Fruit fly (Drosophila melanogaster): ENCODE measurements around the gene Kaz.

Gene Kaz

DNA sequence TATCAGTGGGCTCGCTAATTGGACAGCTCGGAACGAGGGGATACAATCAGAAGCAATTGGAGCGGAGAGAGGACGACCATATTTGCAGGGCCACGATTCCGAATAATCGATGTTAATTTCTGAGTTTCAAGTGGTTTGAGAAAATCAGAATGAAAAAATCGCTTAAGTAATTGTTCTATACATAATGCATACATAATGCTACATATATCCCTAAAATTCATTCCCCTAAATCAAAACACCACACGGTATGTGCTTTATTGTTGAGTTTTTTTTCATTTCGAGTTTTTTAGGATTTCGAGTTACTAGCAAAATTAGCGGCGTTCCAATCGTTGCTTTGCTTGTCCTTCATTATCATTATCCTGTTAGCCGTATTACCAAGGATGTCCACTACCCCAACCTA lies 4.2 kb downstream of the Kaz start, which contains the start of gene niki:
Gene niki (minus strand): TSS at position 101 of the 400 bp plus-strand sequence.
- TF ChIP-seq rn (GFP tag; IDR thresholded peaks at IDR 0.05): no peak
- no peak for TF ChIP-seq Ets98B (GFP tag; IDR thresholded peaks at IDR 0.05)
- no peak for TF ChIP-seq EcR (GFP tag; optimal IDR thresholded peaks at IDR 0.05)
- no peak for TF ChIP-seq D1 (tag; optimal IDR thresholded peaks at IDR 0.05)
- no peak for TF ChIP-seq CG4496 (GFP tag; IDR thresholded peaks at IDR 0.05)
- no peak for TF ChIP-seq CG32121 (GFP tag; IDR thresholded peaks at IDR 0.05)
- no peak for TF ChIP-seq CG12605 (GFP tag; IDR thresholded peaks at IDR 0.05)
- TF ChIP-seq CG17806 (tag; optimal IDR thresholded peaks at IDR 0.05): no peak
- TF ChIP-seq fd96Ca (GFP tag; IDR thresholded peaks at IDR 0.05): no peak
- TF ChIP-seq CG14655 (GFP tag; optimal IDR thresholded peaks at IDR 0.05): no peak
- TF ChIP-seq CG34367 (tag; optimal IDR thresholded peaks at IDR 0.05): no peak

- TF ChIP-seq CG14655 (GFP tag; optimal IDR thresholded peaks at IDR 0.05) (no peak), CG32121 (GFP tag; IDR thresholded peaks at IDR 0.05) (no peak), CG17806 (tag; optimal IDR thresholded peaks at IDR 0.05) (no peak), CG8159 (tag; optimal IDR thresholded peaks at IDR 0.05) (no peak), CG4496 (GFP tag; IDR thresholded peaks at IDR 0.05) (no peak), rn (GFP tag; IDR thresholded peaks at IDR 0.05) (no peak), CG10348 (GFP tag; IDR thresholded peaks at IDR 0.05) (no peak), CG15710 (tag; optimal IDR thresholded peaks at IDR 0.05) (no peak), Pif1A (GFP tag; optimal IDR thresholded peaks at IDR 0.05) (no peak), CG34367 (tag; optimal IDR thresholded peaks at IDR 0.05) (no peak), Snoo (tag; optimal IDR thresholded peaks at IDR 0.05) (no peak), Pif1B (GFP tag; optimal IDR thresholded peaks at IDR 0.05) (no peak), CG12605 (GFP tag; IDR thresholded peaks at IDR 0.05) (no peak), gl (tag; optimal IDR thresholded peaks at IDR 0.05) (no peak), CG8301 (tag; optimal IDR thresholded peaks at IDR 0.05) (no peak)
Observed at dm6 chr3R:24823061-24823460, 6.7 kb downstream of the Kaz start.

dm6 chr3R:24816993-24817854 lies 12.5 kb downstream of the Kaz start, which contains the start of the genes CG5808 and Saf-B:
Gene CG5808, minus strand, starts transcription at chr3R:24817007.
Gene Saf-B, plus strand, starts transcription at chr3R:24817464.
- 0 out of 2 replicates have a peak, but pooled peaks have one; percentile 21 for TF ChIP-seq CG32121 (GFP tag; IDR thresholded peaks at IDR 0.05)
- no peak for TF ChIP-seq CG34367 (tag; optimal IDR thresholded peaks at IDR 0.05)
- no peak for TF ChIP-seq CG4496 (GFP tag; IDR thresholded peaks at IDR 0.05)
- no peak for TF ChIP-seq CG15710 (tag; optimal IDR thresholded peaks at IDR 0.05)
- TF ChIP-seq D1 (tag; optimal IDR thresholded peaks at IDR 0.05): no peak
- TF ChIP-seq CG8301 (tag; optimal IDR thresholded peaks at IDR 0.05): no peak
- TF ChIP-seq Pif1A (GFP tag; optimal IDR thresholded peaks at IDR 0.05): no peak
- no peak for TF ChIP-seq EcR (GFP tag; optimal IDR thresholded peaks at IDR 0.05)

DNA sequence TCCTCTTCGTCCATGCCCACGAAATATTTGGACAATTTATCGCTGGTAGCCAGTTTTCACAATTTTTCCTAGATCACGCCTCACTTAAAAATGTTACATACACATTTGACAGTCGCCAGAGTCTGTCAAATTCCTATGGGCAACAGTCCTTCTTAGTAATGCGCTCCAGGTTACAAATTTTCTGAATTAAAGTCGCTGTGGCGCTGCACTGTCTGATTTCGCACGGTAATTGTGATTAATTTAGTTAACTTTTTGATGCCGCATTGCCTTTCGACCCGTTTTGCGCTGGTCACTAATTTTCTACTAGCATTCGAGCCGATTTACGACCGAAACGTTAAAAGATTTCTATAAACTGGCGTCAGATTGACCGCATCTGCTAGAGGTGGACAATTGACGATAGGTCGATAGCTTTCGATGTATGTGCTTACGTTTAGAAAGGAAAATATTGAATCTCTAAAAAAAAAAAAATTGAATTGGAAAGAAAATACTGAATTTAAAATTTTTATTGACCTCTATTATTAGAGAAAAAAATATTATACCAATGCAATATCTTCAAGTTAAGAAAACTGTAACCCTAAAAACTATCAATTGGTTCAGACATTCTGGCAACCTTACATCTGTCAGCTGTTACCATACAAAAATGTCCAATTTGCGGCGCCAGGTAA lies 16.0 kb downstream of the Kaz start, which contains the start of the genes lili and CG34150:
Gene lili (minus strand): TSS at position 376 of the 665 bp plus-strand sequence.
Gene CG34150 (plus strand): TSS at position 626 of the 665 bp plus-strand sequence.
- TF ChIP-seq CG34367 (tag; optimal IDR thresholded peaks at IDR 0.05) (no peak), CG15710 (tag; optimal IDR thresholded peaks at IDR 0.05) (peak; percentile 60), CG9948 (tag; optimal IDR thresholded peaks at IDR 0.05) (peak; percentile 38), EcR (GFP tag; optimal IDR thresholded peaks at IDR 0.05) (peak; percentile 22), CG14655 (GFP tag; optimal IDR thresholded peaks at IDR 0.05) (no peak), Pif1B (GFP tag; optimal IDR thresholded peaks at IDR 0.05) (no peak), Ets98B (GFP tag; IDR thresholded peaks at IDR 0.05) (peak; percentile 38; the same call in 1 of the 2 replicates), Snoo (tag; optimal IDR thresholded peaks at IDR 0.05) (peak; percentile 31), CG17806 (tag; optimal IDR thresholded peaks at IDR 0.05) (peak; percentile 39), CG32121 (GFP tag; IDR thresholded peaks at IDR 0.05) (peak; percentile 28; the same call in 1 of the 2 replicates), D1 (tag; optimal IDR thresholded peaks at IDR 0.05) (no peak), rn (GFP tag; IDR thresholded peaks at IDR 0.05) (no peak), gl (tag; optimal IDR thresholded peaks at IDR 0.05) (no peak), CG8301 (tag; optimal IDR thresholded peaks at IDR 0.05) (no peak), CG4496 (GFP tag; IDR thresholded peaks at IDR 0.05) (peak; percentile 79), CG12605 (GFP tag; IDR thresholded peaks at IDR 0.05) (peak; percentile 27)

DNA sequence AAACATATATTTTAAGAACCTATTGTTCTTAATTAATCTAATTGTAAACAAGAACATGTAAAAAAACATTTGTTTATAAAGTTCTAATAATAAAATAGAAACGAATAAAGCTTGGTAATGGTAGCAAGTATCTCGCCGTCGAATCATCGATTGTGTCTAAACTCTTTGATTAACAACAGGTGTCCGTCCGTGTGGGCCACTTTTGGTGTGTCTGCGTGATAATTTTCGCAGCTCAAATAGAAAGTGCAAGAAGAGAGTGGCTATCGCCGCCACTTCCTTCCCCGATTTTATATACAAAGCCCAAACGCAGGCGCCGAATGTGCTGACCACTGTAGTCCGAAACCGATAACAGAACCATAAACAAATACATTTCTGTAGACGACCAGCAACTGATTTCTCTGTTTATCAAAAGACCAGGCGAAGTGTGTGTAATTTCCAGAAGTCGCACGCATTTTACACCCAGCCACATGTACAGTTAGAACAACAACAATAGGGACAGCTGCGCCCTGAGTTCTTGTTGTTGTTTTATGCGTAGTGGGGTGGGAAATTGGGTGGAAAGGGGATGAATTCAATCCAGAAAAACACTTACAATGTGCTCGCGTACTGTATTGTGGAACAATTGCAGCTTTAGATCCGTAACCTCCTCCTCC lies 16.6 kb downstream of the Kaz start:
- TF ChIP-seq CG34367 (tag; optimal IDR thresholded peaks at IDR 0.05) (no peak), CG17806 (tag; optimal IDR thresholded peaks at IDR 0.05) (no peak), CG12605 (GFP tag; IDR thresholded peaks at IDR 0.05) (peak; percentile 64)

dm6 chr3R:24812394-24812793 lies 17.4 kb downstream of the Kaz start:
- TF ChIP-seq CG9948 (tag; optimal IDR thresholded peaks at IDR 0.05) (no peak), CG17806 (tag; optimal IDR thresholded peaks at IDR 0.05) (no peak), EcR (GFP tag; optimal IDR thresholded peaks at IDR 0.05) (no peak)

Data from whole organism, pupa.